Worm (Caenorhabditis elegans): ENCODE data around the gene T08G5.1.

DNA sequence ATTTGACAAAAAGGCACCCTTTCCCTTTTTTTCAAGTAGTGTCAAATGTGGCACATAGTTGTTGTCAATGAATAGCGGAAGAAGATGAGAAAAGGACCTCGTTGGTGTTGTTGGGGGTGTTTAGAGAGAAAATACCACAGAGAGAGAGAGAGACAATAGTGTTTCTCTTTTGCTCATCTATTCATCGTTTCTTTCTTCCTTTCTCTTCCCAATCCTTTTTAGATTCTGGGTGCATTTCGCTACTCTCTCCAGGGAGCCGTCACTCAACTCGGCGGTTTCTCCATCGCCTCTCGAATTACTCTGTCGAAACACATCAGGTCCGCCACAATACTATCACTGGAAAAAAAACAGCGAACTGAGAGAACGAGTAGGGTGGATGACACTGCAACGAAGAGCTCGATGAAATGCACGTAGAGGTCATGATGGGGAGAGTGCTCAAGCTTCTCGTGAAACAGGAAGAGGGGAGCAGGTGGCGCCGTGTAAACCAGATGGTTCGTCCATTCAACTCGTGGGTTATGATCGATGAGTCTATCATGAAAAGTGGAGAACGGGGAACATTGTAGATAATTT, 14.9 kb upstream of the T08G5.1 start:
- TF ChIP-seq him-1 (tag; optimal IDR thresholded peaks at IDR 0.05) (no peak), dao-5 (tag; optimal IDR thresholded peaks at IDR 0.05) (no peak)
